Worm (Caenorhabditis elegans) whole organism, L4 larva: ENCODE results near the gene clp-2.

Experiments
- F49E8.2 ChIP-seq: sonication (generic microtip); optimal IDR thresholded peaks from 2 replicates; lab custom pipeline; 2016; ENCODE audit warnings: missing compliant biosample characterization, mild to moderate bottlenecking, missing genetic modification characterization, borderline replicate concordance
- Y5F2A.4 ChIP-seq: fragments of 200-800 bp; sonication (Bioruptor generic); optimal IDR thresholded peaks from 2 replicates; lab custom pipeline; 2018; ENCODE audit warnings: mild to moderate bottlenecking, missing genetic modification characterization, missing compliant biosample characterization
- unc-39 ChIP-seq: sonication (generic microtip); optimal IDR thresholded peaks from 2 replicates; lab custom pipeline; 2017; ENCODE audit warnings: missing biosample characterization, missing genetic modification characterization
- zfp-2 ChIP-seq: sonication (generic microtip); optimal IDR thresholded peaks from 2 replicates; lab custom pipeline; 2016; ENCODE audit warnings: mild to moderate bottlenecking, missing genetic modification characterization, missing compliant biosample characterization

DNA sequence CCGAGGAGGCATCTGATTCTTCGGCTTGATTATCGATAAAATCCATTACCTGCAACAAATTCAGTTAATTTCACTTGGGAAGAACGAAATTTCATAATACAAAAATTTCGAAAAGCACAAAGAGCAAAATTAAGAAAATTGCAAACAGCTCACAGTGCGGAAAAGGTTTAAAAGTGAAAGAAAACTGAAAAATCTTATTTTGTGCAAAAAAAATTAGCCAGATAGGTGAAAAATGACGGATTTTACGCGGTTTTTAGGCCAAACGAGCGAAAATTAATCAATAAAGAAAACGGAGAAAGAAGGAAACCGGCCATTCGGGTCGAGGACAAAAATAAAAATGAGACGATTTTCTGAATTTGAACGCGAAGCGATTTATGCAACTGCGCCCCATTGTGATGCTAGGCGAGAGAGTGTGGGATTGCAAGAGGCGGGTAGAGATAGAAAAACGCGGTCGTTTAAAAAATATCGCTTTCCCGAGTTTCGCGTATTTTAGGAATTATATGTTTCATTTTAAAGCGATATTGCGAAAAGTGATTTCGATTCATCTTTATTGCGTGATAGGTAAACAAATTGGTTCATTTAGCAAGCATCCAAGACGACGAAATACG lies 16.9 kb upstream of the clp-2 start, which contains the start of gene emb-5:
- no peak for TF ChIP-seq zfp-2 (tag; lab: Kevin White, UChicago)
- TF ChIP-seq unc-39 (tag; lab: Kevin White, UChicago), result no peak
- TF ChIP-seq F49E8.2, result no peak
- TF ChIP-seq Y5F2A.4 (GFP tag; lab: Kevin White, UChicago), result no peak
